Worm (Caenorhabditis elegans) whole organism, L3 larva: ENCODE results near the gene grd-6.

Experiments used
- egl-27 ChIP-seq: sonication (generic microtip); optimal IDR thresholded peaks from 4 replicates; lab custom pipeline; 2017; ENCODE audit warnings: missing biosample characterization, missing genetic modification reagents, missing genetic modification characterization
- egl-5 ChIP-seq: fragments of 150-350 bp; optimal IDR thresholded peaks from 2 replicates; lab custom pipeline; 2017; ENCODE audit warnings: missing biosample characterization, missing genetic modification reagents, missing genetic modification characterization, inconsistent platforms
- nhr-11 ChIP-seq: fragments of 150-350 bp; optimal IDR thresholded peaks from 2 replicates; lab custom pipeline; 2014; ENCODE audit warnings: missing biosample characterization, missing genetic modification characterization
- nhr-23 ChIP-seq: fragments of 150-350 bp; optimal IDR thresholded peaks from 2 replicates; lab custom pipeline; 2014; ENCODE audit warnings: missing biosample characterization, missing genetic modification reagents, missing genetic modification characterization
- nhr-237 ChIP-seq: fragments of 150-350 bp; optimal IDR thresholded peaks from 2 replicates; lab custom pipeline; 2014; ENCODE audit warnings: missing biosample characterization, missing genetic modification characterization
- nhr-25 ChIP-seq: sonication (generic microtip); optimal IDR thresholded peaks from 2 replicates; lab custom pipeline; 2017; ENCODE audit warnings: missing biosample characterization, missing genetic modification characterization
- nhr-28 ChIP-seq: fragments of 150-350 bp; optimal IDR thresholded peaks from 2 replicates; lab custom pipeline; 2014; ENCODE audit warnings: missing biosample characterization, missing genetic modification characterization
- pha-4 ChIP-seq: fragments of 150-350 bp; optimal IDR thresholded peaks from 2 replicates; lab custom pipeline; 2014; ENCODE audit warnings: missing biosample characterization, missing genetic modification reagents, missing genetic modification characterization
- ztf-4 ChIP-seq: fragments of 150-350 bp; optimal IDR thresholded peaks from 2 replicates; lab custom pipeline; 2014; ENCODE audit warnings: missing biosample characterization, missing genetic modification characterization

DNA sequence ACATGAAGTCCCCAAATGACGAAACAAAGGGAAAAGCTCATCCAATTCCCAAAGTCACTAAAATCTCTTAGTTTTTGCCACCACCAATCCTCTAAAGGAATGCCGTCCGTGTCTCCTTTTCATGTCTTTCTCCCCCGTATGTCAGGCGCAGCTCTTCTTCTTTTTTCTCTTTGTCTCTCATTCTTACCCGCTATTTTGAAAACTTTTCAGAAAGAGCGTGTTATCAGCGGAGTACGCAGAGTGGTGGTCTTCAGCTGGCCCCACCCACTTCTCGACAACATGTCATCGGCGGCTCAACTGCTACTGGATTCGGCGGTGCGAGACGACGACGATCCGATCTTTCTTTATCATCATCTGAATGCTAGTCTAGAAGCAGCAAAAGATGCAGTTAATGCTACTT is 30.3 kb upstream of the grd-6 start, which contains the start of gene sphr-1:
- no peak for TF ChIP-seq nhr-11
- TF ChIP-seq nhr-25: no peak
- TF ChIP-seq egl-27: no peak
- no peak for TF ChIP-seq nhr-28 (tag; lab: Kevin White, UChicago)
- no peak for TF ChIP-seq egl-5 (tag; lab: Kevin White, UChicago)
- no peak for TF ChIP-seq nhr-237 (tag; lab: Kevin White, UChicago)
- TF ChIP-seq pha-4 (tag; lab: Kevin White, UChicago): no peak
- TF ChIP-seq ztf-4 (tag; lab: Kevin White, UChicago): no peak
- no peak for TF ChIP-seq nhr-23 (tag; lab: Kevin White, UChicago)
